Fruit fly (Drosophila melanogaster) S2 (cell line): ENCODE results near the gene CG9515.

Experiments used
- CG8478 ChIP-seq: fragments of >200 bp; optimal IDR thresholded peaks from 2 replicates; lab custom pipeline; 2018
- CTCF ChIP-seq, 2 experiments: fragments of >200 bp; optimal IDR thresholded peaks; 2 replicates each; lab custom pipeline; 2018

Gene CG9515

DNA sequence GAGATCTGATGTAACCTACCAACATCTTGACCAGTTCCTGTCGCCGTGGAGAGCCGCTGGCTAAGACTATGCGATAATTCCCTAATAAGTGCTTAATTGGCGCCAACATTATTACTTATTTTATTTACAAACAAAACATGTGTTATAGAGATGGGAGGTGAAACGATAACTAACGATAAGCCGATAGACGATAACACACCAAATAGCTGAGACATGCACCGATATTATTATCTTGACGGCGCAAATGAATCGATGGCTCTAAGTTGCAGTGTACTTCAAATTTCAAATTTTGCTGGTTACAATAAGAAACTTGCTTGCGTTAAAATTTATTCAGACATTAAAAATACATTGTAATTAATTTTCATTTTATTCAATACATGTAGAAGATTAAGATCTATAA lies at the start of gene CG9515:
Gene CG9515, minus strand, starts transcription at position 148 of the 400 bp plus-strand sequence.
- TF ChIP-seq CG8478 (lab: Kevin White, UChicago) (no peak), CTCF (optimal IDR thresholded peaks at IDR 0.05; lab: Kevin White, UChicago) (peak in 1 of 2 experiments; percentile 31)

DNA sequence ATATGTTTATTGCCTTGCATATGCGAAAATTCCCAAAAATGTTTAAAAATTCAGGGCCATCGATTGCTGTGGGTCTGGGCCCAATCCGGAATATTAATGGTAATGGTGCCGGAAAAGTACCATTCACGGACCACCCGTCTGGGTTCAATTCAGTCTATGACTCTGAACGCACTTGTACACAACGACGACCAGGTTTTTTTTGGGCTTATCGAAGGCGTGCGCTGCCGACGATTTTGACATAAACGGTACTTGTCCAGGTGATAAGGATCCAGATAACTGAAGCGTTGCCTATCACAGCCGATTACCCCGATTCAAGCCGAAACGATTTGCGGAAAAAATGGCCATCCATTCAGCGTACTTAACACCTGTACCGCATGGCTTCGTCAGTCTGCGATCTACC lies 48.5 kb upstream of the CG9515 start, which contains the start of gene CG9555:
Gene CG9555, plus strand, starts transcription at position 153 of the 400 bp plus-strand sequence.
- TF ChIP-seq CG8478 (lab: Kevin White, UChicago) (no peak), CTCF (optimal IDR thresholded peaks at IDR 0.05; lab: Kevin White, UChicago) (no peak)

DNA sequence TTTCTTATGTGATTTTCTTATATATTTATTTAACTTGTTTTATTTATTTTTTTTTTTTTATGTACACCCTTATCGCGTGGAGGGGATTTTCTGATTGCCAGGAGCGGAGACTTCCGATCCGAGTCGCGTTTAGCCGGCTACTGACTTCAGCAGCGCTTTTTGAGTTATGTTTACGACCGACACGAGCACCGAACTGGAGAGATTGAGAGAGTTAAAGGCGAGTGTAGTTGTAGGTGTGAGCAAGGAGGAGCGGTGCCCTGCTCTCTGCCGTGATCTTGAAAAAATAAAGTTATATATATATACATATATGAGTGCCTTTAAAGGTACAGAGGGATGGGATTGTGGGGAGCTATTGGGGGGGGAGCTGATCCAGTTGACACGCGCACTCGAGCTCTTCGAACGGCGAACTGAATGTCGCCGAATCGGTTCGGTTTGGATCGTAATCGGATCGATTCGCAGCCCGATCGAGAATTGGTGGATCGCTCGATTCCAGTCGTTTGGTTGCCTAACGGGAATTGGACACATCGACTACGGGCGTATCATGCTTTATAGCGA lies 46.1 kb upstream of the CG9515 start, which contains the start of gene rost:
Gene rost, minus strand, starts transcription at position 503 of the 555 bp plus-strand sequence.
- no peak for TF ChIP-seq CTCF (optimal IDR thresholded peaks at IDR 0.05; lab: Kevin White, UChicago)

DNA sequence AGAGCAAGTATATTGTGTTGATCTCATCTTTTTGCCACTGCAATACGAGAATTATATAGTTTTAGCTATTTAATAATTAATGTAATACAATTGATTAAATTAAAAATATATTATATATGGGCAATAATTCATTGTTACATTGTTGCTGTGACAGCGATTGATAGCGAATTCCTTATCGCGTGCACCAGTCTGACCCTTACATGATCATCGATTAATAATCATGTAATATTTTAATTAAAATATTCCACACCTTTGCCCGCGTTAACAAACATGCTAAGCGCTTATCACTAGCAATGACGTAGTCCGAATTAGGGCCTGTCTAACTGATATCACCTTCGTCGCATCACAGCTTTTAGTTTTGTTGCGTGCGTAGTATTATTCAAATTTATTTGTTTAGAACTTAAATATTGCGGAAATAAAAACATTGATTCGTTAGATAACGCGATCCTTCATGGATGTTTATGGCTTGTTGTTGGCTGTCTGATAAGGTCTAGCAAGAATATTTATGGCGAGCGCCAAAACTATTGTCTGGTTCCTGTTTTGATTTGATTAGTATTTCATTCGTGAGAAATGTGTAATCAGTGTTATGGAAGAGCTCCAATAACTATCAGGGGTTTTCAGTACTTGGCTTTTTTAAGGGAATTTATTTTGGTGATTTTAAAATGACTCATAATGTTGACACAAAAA lies 44.3 kb upstream of the CG9515 start:
- TF ChIP-seq CG8478 (lab: Kevin White, UChicago) (no peak), CTCF (optimal IDR thresholded peaks at IDR 0.05; lab: Kevin White, UChicago) (no peak)

DNA sequence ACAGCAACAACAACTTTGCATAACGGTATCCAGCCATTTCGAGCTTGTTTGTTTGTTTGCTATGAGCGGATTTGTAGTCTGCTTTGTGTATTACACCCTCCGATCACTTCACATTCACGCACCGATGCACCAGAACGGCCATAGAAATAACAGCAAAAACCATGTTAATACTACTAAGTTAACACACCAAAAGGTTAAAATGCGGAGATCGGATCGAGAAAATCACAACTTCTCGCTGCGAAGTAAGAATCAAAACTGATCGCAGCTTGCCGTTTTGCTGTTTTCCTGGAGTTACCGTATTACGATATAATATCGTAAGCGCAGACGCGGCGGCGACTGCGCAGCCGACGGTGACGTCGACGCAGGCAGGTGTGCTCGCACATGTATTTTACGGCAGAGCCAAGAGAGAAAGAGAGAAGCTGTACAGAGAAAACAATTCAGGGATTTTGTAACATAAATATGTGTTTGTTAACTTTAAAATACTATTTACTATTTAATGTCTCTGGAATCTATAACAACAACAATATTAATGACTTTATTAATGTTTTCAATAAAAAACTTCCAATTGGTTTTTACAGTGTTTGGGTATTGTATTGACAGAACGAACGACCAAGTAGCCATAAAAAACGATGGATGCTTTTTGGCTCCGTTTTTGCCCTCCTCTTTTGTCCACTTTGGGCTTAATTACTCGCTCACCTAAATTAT lies 41.7 kb upstream of the CG9515 start, which contains the start of gene CG13101:
Gene CG13101, minus strand, starts transcription at position 259 of the 705 bp plus-strand sequence.
- no peak for TF ChIP-seq CTCF (optimal IDR thresholded peaks at IDR 0.05; lab: Kevin White, UChicago)
- TF ChIP-seq CG8478 (lab: Kevin White, UChicago) = no peak

DNA sequence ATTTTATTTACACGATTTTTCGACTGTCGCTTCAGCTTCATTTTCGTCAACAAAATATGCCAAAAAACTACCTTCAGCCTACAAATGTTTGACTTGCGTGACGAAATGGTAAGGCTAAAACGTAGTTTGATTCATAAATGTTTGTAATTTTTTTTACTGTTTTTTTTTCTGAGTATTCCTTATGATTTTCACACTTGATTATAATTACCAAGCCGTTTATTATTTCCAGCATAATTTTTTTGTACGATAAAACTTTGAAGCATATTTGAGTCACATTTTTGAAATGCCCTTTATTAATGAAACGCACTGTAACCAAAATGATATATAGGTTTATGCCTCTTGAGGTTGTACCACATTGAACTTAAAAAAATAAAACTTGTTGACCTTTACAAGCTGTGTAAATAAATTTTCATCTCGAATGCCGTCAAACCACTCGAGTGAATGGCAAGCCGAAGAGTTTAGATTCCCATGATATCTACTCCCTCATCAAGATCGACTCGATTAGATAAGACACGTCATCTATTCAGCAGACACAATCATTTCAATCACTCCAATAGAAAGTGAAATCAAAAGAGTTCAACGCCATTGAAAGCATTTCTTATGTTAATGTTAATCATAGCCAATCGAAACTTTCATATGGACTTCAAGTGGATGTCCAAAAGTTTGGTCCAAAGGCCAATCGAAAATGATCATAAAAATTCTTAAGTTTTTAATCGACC lies 39.7 kb upstream of the CG9515 start:
- TF ChIP-seq CTCF (optimal IDR thresholded peaks at IDR 0.05; lab: Kevin White, UChicago) = no peak
- TF ChIP-seq CG8478 (lab: Kevin White, UChicago) = no peak

DNA sequence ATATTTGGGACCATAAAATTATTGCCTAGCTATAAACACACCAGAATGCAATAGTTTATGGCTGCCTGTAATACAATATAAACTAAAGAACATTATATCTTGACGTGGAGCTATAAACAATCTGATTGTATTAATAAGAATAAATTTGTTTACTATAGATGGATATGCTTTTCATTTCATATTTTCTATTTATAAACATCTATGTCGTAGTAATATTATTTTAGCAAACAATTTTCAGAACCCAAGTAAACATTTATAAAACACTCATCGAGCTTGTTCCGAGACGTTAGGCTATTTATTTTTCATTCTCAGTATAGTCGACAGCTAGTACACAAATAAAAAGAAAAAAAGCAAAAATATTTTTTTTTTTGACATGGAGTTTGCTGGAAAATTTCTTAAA lies 37.3 kb upstream of the CG9515 start, which contains the start of gene CG18662:
Gene CG18662, plus strand, starts transcription at position 301 of the 400 bp plus-strand sequence.
- TF ChIP-seq CTCF (optimal IDR thresholded peaks at IDR 0.05; lab: Kevin White, UChicago) (no peak), CG8478 (lab: Kevin White, UChicago) (no peak)

DNA sequence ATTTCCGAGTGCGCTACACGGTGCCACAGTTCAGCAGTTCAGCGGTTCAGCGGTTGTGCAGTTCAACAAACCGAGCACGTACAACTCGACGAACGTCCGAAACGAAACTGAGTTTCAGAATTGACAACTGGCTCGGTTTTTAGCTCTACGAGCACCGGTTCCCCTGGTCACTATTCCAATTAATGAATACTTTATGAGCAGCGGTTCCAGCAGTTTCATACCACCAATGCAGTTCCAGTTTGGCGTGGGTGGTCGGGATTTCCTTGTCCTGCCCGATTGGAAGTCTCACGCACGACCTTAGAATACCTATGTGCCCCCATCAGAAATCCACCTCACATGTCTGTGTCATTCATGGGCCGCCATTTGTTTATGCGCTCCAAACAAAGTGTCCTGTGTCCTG lies 32.3 kb upstream of the CG9515 start, which contains the start of gene CG9541:
Gene CG9541, minus strand, starts transcription at position 101 of the 400 bp plus-strand sequence.
- TF ChIP-seq CG8478 (lab: Kevin White, UChicago) = no peak
- TF ChIP-seq CTCF (optimal IDR thresholded peaks at IDR 0.05; lab: Kevin White, UChicago) = no peak

DNA sequence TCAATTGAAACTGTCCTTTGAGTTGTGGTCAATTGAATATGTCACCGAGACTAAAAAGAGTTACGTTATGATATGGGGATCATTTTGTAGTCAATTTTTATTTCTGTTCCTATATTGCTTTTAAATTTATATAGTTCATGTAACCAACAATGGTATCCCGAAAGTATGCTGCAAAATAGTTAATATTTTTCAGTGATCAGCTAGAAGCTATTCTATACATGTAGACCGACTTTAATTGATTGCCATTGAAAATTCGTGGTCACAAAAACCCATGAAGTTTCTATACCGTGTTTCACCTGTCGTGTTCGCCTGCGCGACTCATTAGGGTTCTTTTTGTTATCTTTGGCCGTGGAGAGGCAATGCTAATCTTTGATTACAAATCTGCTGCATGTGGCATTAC lies 31.4 kb upstream of the CG9515 start:
- TF ChIP-seq CTCF (optimal IDR thresholded peaks at IDR 0.05; lab: Kevin White, UChicago) (no peak), CG8478 (lab: Kevin White, UChicago) (no peak)

DNA sequence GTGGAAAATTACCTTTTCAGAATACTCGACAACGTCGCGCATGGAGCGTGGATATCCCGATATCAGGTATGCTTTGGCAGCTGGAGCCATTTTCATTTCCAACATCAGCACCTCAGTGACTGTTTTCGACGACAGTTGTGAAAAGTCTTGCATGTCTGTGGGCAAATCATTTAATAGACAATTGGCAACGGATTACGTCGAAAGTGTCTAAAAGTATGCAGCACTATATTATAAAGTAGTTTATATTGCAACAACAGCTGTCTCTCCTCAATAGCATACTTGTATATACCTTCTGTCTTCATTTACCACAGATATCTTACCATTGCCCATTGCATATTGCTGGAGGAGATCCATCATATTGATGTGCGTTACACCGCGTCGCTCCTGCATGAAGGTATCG lies 29.8 kb upstream of the CG9515 start:
- no peak for TF ChIP-seq CG8478 (lab: Kevin White, UChicago)
- no peak for TF ChIP-seq CTCF (optimal IDR thresholded peaks at IDR 0.05; lab: Kevin White, UChicago)

DNA sequence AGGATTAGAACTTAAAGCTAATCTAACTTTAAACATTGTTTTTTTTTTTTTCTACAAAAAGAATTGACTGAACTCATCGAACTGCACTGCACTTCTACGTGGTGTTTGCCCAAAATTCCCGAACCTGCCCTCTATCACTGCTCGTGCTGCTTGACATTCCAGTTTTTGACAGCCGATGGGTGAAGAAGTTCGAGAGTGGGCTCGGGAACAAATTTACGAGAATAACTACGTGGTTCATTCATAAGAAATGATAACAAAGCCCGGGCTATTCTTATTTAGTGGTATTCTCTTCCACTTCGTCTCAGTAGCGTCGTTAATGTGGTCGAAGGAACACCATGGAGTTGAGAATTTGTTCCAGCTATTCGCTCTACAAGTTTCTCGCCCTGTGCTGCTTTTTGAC lies 24.2 kb upstream of the CG9515 start, which contains the start of gene CG18088:
Gene CG18088, plus strand, starts transcription at position 301 of the 400 bp plus-strand sequence.
- TF ChIP-seq CTCF (optimal IDR thresholded peaks at IDR 0.05; lab: Kevin White, UChicago) (no peak), CG8478 (lab: Kevin White, UChicago) (no peak)

DNA sequence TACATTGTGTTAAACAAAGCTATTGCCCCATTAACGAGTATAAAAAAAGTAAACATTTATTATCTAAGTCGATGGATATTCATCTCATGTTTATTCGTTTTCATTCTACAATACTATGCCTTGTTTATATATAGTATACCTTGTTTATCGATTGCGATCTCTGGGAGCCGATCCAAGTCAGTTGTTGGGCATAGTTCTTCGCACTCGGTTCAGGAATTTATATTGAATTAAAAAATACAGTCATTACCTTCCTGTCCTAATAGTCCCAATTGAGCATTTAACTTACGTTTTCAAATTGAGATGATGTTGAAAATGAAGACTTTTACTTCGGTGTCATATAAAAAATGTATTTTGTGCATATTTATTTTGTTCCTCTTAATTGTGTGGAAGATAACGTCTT lies 21.6 kb upstream of the CG9515 start, which contains the start of gene CG32984:
Gene CG32984, plus strand, starts transcription at position 301 of the 400 bp plus-strand sequence.
- TF ChIP-seq CTCF (optimal IDR thresholded peaks at IDR 0.05; lab: Kevin White, UChicago) (no peak), CG8478 (lab: Kevin White, UChicago) (no peak)

DNA sequence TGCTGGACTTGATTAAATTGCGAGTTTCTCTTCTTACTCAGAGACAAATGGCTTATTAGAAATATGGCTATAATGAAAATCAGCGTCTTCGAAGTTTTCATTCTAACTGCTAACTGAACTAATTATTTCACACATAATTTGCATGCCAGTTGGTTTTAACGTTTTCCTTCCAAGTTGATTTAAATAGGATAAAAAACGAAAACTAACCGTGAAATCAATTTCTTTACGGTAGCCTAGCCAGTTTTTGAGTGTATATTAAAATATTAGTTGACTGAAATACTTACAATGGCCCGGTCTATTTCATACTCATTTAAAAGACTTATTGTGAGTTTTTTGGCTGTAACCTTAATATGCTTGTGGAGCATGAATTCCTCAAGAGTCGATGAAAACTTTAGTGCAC lies 19.2 kb upstream of the CG9515 start, which contains the start of the genes CG9525 and CG32985:
Gene CG9525, minus strand, starts transcription at position 101 of the 400 bp plus-strand sequence.
Gene CG32985, plus strand, starts transcription at position 280 of the 400 bp plus-strand sequence.
- TF ChIP-seq CG8478 (lab: Kevin White, UChicago) (no peak), CTCF (optimal IDR thresholded peaks at IDR 0.05; lab: Kevin White, UChicago) (no peak)

DNA sequence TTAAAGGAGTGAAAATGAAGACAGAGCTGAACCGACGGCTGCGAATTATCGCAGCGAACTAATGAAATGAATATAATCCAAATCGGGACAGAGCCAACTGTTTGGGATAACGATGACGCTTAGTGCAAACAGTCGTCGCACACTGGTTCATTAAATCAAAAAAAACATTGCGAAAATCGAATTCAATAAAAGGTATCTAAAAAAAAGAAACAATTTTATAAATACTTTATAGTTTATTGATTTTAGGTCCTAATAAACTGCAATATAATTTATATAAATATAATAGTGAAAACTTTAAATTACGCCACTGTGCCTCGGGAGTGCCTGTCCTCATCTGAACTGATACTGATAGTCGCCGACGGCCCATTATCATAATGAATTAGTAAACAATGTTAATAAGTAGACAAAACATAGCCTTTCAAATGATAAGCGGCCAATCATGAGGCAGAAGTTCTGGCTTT lies 16.0 kb upstream of the CG9515 start, which contains the start of gene CG31886:
Gene CG31886, minus strand, starts transcription at position 51 of the 461 bp plus-strand sequence.
- no peak for TF ChIP-seq CG8478 (lab: Kevin White, UChicago)
- TF ChIP-seq CTCF (optimal IDR thresholded peaks at IDR 0.05; lab: Kevin White, UChicago) = no peak
